Worm (Caenorhabditis elegans) whole organism, early embryonic: ENCODE measurements around the gene T20G5.12.

ENCODE experiments used
- F13C5.2 ChIP-seq: sonication (generic microtip); optimal IDR thresholded peaks from 2 replicates; lab custom pipeline; 2017; ENCODE audit warnings: mild to moderate bottlenecking, missing genetic modification characterization, inconsistent platforms, missing compliant biosample characterization
- aly-1 ChIP-seq: sonication (generic microtip); optimal IDR thresholded peaks from 2 replicates; lab custom pipeline; 2016; ENCODE audit warnings: missing genetic modification characterization, missing compliant biosample characterization
- ama-1 ChIP-seq: fragments of 150-350 bp; optimal IDR thresholded peaks from 2 replicates; lab custom pipeline; 2014
- ceh-13 ChIP-seq: fragments of 200-800 bp; sonication (Bioruptor generic); optimal IDR thresholded peaks from 2 replicates; lab custom pipeline; 2018; ENCODE audit warnings: mild to moderate bottlenecking, missing genetic modification characterization, missing compliant biosample characterization
- ceh-36 ChIP-seq: sonication (generic microtip); optimal IDR thresholded peaks from 2 replicates; lab custom pipeline; 2016; ENCODE audit warnings: missing genetic modification characterization, inconsistent platforms, missing compliant biosample characterization
- ets-7 ChIP-seq: sonication (generic microtip); optimal IDR thresholded peaks from 2 replicates; lab custom pipeline; 2016; ENCODE audit warnings: missing genotype, missing genetic modification characterization, missing compliant biosample characterization
- hmbx-1 ChIP-seq: sonication (generic microtip); optimal IDR thresholded peaks from 2 replicates; lab custom pipeline; 2016; ENCODE audit warnings: mild to moderate bottlenecking, missing genetic modification characterization, missing compliant biosample characterization
- hmg-4 ChIP-seq: fragments of 200-800 bp; sonication (Bioruptor generic); optimal IDR thresholded peaks from 2 replicates; lab custom pipeline; 2018; ENCODE audit warnings: mild to moderate bottlenecking, missing genetic modification characterization, missing compliant biosample characterization
- hnd-1 ChIP-seq: sonication (generic microtip); optimal IDR thresholded peaks from 2 replicates; lab custom pipeline; 2016; ENCODE audit warnings: missing genetic modification characterization, missing compliant biosample characterization
- pes-1 ChIP-seq: fragments of 200-800 bp; sonication (Bioruptor generic); IDR thresholded peaks from 2 replicates; pipeline ENCODE4 v1.3.6; 2022; ENCODE audit warnings: missing genetic modification reagents, missing genetic modification characterization, missing compliant biosample characterization
- tbx-11 ChIP-seq: fragments of 200-800 bp; sonication (Bioruptor generic); IDR thresholded peaks from 2 replicates; pipeline ENCODE4 v1.3.6; 2022; ENCODE audit warnings: missing genetic modification characterization, missing compliant biosample characterization
- tbx-37 ChIP-seq: fragments of 200-800 bp; sonication (Bioruptor generic); conservative IDR thresholded peaks from 2 replicates; pipeline ENCODE4 v1.3.6; 2022; ENCODE audit warnings: missing genetic modification reagents, missing genetic modification characterization, missing compliant biosample characterization
- tra-4 ChIP-seq: sonication (generic microtip); optimal IDR thresholded peaks from 2 replicates; lab custom pipeline; 2017; ENCODE audit warnings: missing genetic modification characterization, missing compliant biosample characterization

ce11 chrIII:10195911-10196310 lies 5.5 kb upstream of the T20G5.12 start:
- TF ChIP-seq hmbx-1 (tag; lab: Kevin White, UChicago) (no peak), ama-1 (lab: Kevin White, UChicago) (no peak), tbx-37 (no peak), ceh-36 (no peak), hnd-1 (tag; lab: Kevin White, UChicago) (no peak), pes-1 (GFP tag; lab: Robert Waterston, UW) (no peak), ets-7 (tag; lab: Kevin White, UChicago) (no peak), ceh-13 (no peak), F13C5.2 (tag; lab: Kevin White, UChicago) (no peak), tbx-11 (no peak), tra-4 (tag; lab: Kevin White, UChicago) (no peak), aly-1 (tag; lab: Kevin White, UChicago) (no peak), hmg-4 (no peak)
